Worm (Caenorhabditis elegans) whole organism, L4/young adult: ENCODE measurements around the gene idpp-4.

Experiments
- W03F9.2 ChIP-seq: fragments of 150-350 bp; optimal IDR thresholded peaks from 2 replicates; lab custom pipeline; 2014; ENCODE audit warnings: missing biosample characterization, missing genetic modification characterization
- dao-5 ChIP-seq: sonication (generic microtip); optimal IDR thresholded peaks from 2 replicates; lab custom pipeline; 2016; ENCODE audit warnings: missing genotype, missing genetic modification characterization, moderate library complexity, missing compliant biosample characterization
- him-1 ChIP-seq: sonication (generic microtip); optimal IDR thresholded peaks from 2 replicates; lab custom pipeline; 2016; ENCODE audit warnings: missing genotype, missing genetic modification reagents, missing genetic modification characterization, missing compliant biosample characterization

DNA sequence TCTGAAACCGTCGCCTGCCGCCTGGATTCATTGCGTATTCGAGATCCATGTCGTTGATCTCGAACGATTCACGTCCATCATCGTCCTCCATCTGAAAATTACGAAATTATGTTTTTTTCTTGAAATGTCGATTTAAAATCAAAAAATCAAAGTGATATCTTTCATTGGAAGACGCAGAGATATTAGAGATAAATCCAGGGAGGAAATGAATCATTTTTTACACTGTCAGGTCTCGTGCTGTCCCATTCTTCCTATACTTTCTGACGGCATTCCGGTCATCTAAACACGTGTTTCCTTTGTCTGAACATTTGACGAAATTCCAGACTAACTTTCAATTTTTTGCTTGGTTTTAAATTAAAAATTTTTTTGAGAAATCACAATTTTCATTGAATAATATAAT is 28.7 kb downstream of the idpp-4 start, which contains the start of gene stip-1:
- TF ChIP-seq him-1 (tag; lab: Kevin White, UChicago), result no peak
- no peak for TF ChIP-seq dao-5 (tag; lab: Kevin White, UChicago)
- TF ChIP-seq W03F9.2, result no peak
